Worm (Caenorhabditis elegans) whole organism, midembryonic: ENCODE measurements around the gene btb-9.

Experiments used
- T22C8.4 ChIP-seq: fragments of 200-800 bp; sonication (Bioruptor generic); IDR thresholded peaks from 2 replicates; pipeline ENCODE4 v1.3.6; 2022; ENCODE audit warnings: missing genetic modification characterization, missing compliant biosample characterization
- cog-1 ChIP-seq: sonication (generic microtip); optimal IDR thresholded peaks from 2 replicates; lab custom pipeline; 2016; ENCODE audit warnings: missing genetic modification characterization, missing compliant biosample characterization
- flt-1 ChIP-seq: fragments of 200-800 bp; sonication (Bioruptor generic); IDR thresholded peaks from 2 replicates; pipeline ENCODE4 v1.3.6; 2022; ENCODE audit warnings: missing genetic modification characterization, missing compliant biosample characterization
- klf-2 ChIP-seq: fragments of 200-800 bp; sonication (Bioruptor generic); conservative IDR thresholded peaks from 2 replicates; pipeline ENCODE4 v1.3.6; 2022; ENCODE audit warnings: missing genetic modification reagents, missing genetic modification characterization, missing compliant biosample characterization
- med-1 ChIP-seq: sonication (generic microtip); optimal IDR thresholded peaks from 2 replicates; lab custom pipeline; 2017; ENCODE audit warnings: missing genetic modification characterization, mild to moderate bottlenecking, missing compliant biosample characterization, antibody characterized with exemption, missing genetic modification reagents; ENCODE audit not compliant: insufficient read depth
- ref-1 ChIP-seq: fragments of 200-800 bp; sonication (Bioruptor generic); conservative IDR thresholded peaks from 2 replicates; pipeline ENCODE4 v1.3.6; 2022; ENCODE audit warnings: missing genetic modification reagents, missing genetic modification characterization, missing compliant biosample characterization
- tab-1 ChIP-seq: fragments of 200-800 bp; sonication (Bioruptor generic); IDR thresholded peaks from 2 replicates; pipeline ENCODE4 v1.3.6; 2022; ENCODE audit warnings: missing genetic modification characterization, missing compliant biosample characterization
- ztf-23 ChIP-seq: fragments of 200-800 bp; sonication (Bioruptor generic); IDR thresholded peaks from 2 replicates; pipeline ENCODE4 v1.3.6; 2022; ENCODE audit warnings: missing genetic modification reagents, missing genetic modification characterization, missing compliant biosample characterization
- ztf-29 ChIP-seq: fragments of 200-800 bp; sonication (Bioruptor generic); IDR thresholded peaks from 2 replicates; pipeline ENCODE4 v1.3.6; 2022; ENCODE audit warnings: missing genetic modification reagents, missing genetic modification characterization, missing compliant biosample characterization

btb-9 gene

DNA sequence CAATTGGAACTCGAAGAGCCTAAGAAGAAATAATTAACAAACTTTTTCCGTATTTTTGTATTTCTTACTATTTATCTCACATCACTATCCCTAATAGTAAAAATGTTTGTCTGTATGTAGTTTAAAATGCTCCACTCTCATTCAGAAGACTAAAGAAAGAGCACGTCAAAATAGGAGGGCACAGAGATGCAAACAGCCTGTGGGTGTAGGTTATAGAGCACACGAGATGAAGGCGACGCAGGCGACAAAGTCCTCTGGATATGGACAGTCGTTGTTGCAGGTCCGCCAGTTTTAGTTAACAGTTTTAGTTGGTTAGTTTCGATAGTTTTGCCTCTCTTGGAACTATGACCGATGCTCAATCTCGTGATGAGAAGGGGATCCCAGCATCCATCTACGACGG lies 3.6 kb downstream of the btb-9 start, which contains the start of gene ceh-82:
Gene ceh-82, plus strand, starts transcription at position 301 of the 400 bp plus-strand sequence.
- TF ChIP-seq med-1 (no peak), tab-1 (GFP tag; lab: Robert Waterston, UW) (no peak), flt-1 (no peak), ztf-29 (no peak), cog-1 (tag; lab: Kevin White, UChicago) (no peak), ztf-23 (GFP tag; lab: Robert Waterston, UW) (no peak), ref-1 (GFP tag; lab: Robert Waterston, UW) (no peak), klf-2 (GFP tag; lab: Robert Waterston, UW) (no peak), T22C8.4 (GFP tag; lab: Robert Waterston, UW) (no peak)

DNA sequence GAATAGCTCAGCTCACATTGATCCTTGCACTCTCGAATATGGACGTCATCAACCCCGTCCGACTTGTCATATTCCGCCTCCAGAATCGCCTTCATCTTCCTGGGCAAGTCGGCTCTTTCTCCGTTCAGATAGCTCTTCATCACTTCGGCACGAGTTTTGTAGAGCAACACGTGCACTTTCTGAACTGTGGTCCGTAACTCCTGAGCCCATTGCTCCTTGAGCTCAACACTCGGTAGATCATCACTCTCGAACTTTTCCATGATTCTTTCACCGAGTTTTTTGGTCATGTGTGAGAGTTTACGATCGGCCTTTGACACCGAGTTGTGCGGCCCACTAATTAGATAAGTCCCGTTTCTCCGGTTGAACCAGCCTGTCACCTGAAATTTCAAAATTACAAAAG lies 6.8 kb downstream of the btb-9 start:
- TF ChIP-seq ztf-29 (no peak), med-1 (no peak), ref-1 (GFP tag; lab: Robert Waterston, UW) (no peak), tab-1 (GFP tag; lab: Robert Waterston, UW) (no peak), flt-1 (no peak), klf-2 (GFP tag; lab: Robert Waterston, UW) (no peak), cog-1 (tag; lab: Kevin White, UChicago) (no peak), T22C8.4 (GFP tag; lab: Robert Waterston, UW) (no peak), ztf-23 (GFP tag; lab: Robert Waterston, UW) (no peak)

DNA sequence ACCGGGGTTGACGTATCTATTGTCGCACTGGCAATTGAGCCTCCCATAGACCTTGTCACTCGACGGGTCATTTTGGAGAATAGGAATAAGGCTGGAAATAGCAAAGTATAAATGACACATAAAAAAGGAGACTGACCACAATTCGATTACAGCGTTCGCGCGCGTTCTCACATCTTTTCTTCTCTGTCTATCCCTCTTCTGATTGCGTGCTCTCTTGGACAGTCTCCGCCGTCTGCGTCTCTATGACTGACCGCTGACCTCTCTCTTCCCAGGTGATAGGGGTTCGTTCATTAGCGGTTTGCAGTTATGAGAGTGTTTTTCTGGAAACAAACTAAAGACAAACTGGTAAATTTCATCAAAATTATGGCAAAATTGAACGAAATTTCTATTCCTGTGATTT lies 8.0 kb downstream of the btb-9 start, which contains the start of gene ceh-83:
Gene ceh-83, minus strand, starts transcription at position 181 of the 400 bp plus-strand sequence.
- TF ChIP-seq ref-1 (GFP tag; lab: Robert Waterston, UW) (no peak), ztf-23 (GFP tag; lab: Robert Waterston, UW) (no peak), cog-1 (tag; lab: Kevin White, UChicago) (no peak), klf-2 (GFP tag; lab: Robert Waterston, UW) (no peak), T22C8.4 (GFP tag; lab: Robert Waterston, UW) (no peak), med-1 (no peak), tab-1 (GFP tag; lab: Robert Waterston, UW) (no peak), flt-1 (no peak), ztf-29 (no peak)

- TF ChIP-seq T22C8.4 (GFP tag; lab: Robert Waterston, UW): no peak
- no peak for TF ChIP-seq cog-1 (tag; lab: Kevin White, UChicago)
- TF ChIP-seq klf-2 (GFP tag; lab: Robert Waterston, UW): no peak
- no peak for TF ChIP-seq flt-1
- TF ChIP-seq ztf-23 (GFP tag; lab: Robert Waterston, UW): no peak
- TF ChIP-seq ref-1 (GFP tag; lab: Robert Waterston, UW): no peak
- no peak for TF ChIP-seq tab-1 (GFP tag; lab: Robert Waterston, UW)
- no peak for TF ChIP-seq ztf-29
- no peak for TF ChIP-seq med-1
Measured at ce11 chrII:1738844-1739243, 10.5 kb downstream of the btb-9 start, which contains the start of the genes irld-9 and irld-33. TSS of gene irld-9 (minus strand) at chrII:1738944. TSS of gene irld-33 (plus strand) at chrII:1739052.

DNA sequence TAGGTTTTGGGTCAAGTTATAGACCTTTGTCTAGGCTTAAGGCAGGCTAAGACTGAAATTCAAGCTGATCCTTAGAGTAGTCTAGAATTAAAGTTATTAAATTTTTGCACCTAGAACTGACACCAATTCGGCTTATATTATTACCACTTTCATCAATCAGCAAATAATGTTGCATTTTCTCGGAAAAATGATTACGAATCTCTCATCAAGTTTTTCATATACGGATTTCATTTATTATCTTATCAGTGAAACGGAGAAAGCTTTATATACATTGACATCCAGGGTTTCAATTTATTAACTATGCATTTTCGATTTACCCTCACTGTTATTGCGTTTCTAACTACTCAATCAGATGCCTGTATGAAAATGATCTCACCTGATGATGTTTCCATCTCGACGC lies 12.9 kb downstream of the btb-9 start, which contains the start of gene K07G6.1:
Gene K07G6.1, plus strand, starts transcription at position 301 of the 400 bp plus-strand sequence.
- TF ChIP-seq flt-1 (no peak), tab-1 (GFP tag; lab: Robert Waterston, UW) (no peak), klf-2 (GFP tag; lab: Robert Waterston, UW) (no peak), ztf-29 (no peak), cog-1 (tag; lab: Kevin White, UChicago) (no peak), ztf-23 (GFP tag; lab: Robert Waterston, UW) (no peak), ref-1 (GFP tag; lab: Robert Waterston, UW) (no peak), T22C8.4 (GFP tag; lab: Robert Waterston, UW) (no peak), med-1 (no peak)

- TF ChIP-seq T22C8.4 (GFP tag; lab: Robert Waterston, UW) (no peak), tab-1 (GFP tag; lab: Robert Waterston, UW) (no peak), med-1 (no peak), cog-1 (tag; lab: Kevin White, UChicago) (no peak), ref-1 (GFP tag; lab: Robert Waterston, UW) (no peak), ztf-23 (GFP tag; lab: Robert Waterston, UW) (no peak), ztf-29 (no peak), flt-1 (no peak), klf-2 (GFP tag; lab: Robert Waterston, UW) (no peak)
Measured at ce11 chrII:1742535-1742934, 14.2 kb downstream of the btb-9 start, which contains the start of gene F36H5.12. TSS of gene F36H5.12 (plus strand) at chrII:1742835.

DNA sequence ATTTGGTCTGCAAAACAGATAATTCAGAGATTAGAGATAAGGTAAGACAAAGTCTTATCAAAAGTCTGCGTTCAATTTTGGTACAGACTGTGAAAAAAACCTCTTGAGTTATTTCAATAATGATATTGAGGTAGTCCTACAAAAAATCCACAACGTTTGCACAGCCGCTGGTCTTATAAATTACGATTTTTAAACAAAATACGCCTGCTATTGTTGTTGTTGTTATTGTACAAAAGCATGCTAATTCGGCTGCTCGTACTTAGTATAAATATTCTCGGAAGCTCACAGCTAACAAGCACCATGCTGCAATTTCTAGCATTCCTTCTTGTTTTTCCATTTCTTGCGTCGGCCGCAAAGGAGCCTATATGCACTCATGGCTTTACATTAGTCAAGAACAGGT lies 15.9 kb downstream of the btb-9 start, which contains the start of gene clec-19:
Gene clec-19, plus strand, starts transcription at position 301 of the 400 bp plus-strand sequence.
- no peak for TF ChIP-seq klf-2 (GFP tag; lab: Robert Waterston, UW)

- TF ChIP-seq klf-2 (GFP tag; lab: Robert Waterston, UW) (no peak), ref-1 (GFP tag; lab: Robert Waterston, UW) (no peak), ztf-29 (no peak), med-1 (no peak), ztf-23 (GFP tag; lab: Robert Waterston, UW) (no peak), flt-1 (no peak), cog-1 (tag; lab: Kevin White, UChicago) (no peak), tab-1 (GFP tag; lab: Robert Waterston, UW) (no peak), T22C8.4 (GFP tag; lab: Robert Waterston, UW) (no peak)
Measured at ce11 chrII:1750413-1750812, 22.1 kb downstream of the btb-9 start, which contains the start of the genes F36H5.13 and F36H5.8. TSS of gene F36H5.13 (minus strand) at chrII:1750513. TSS of gene F36H5.8 (minus strand) at chrII:1750686.

ce11 chrII:1752990-1753389 lies 24.7 kb downstream of the btb-9 start, which contains the start of gene F36H5.9:
TSS of gene F36H5.9 (minus strand) at chrII:1753090.
- no peak for TF ChIP-seq klf-2 (GFP tag; lab: Robert Waterston, UW)
- no peak for TF ChIP-seq ztf-29
- TF ChIP-seq T22C8.4 (GFP tag; lab: Robert Waterston, UW): no peak
- no peak for TF ChIP-seq ztf-23 (GFP tag; lab: Robert Waterston, UW)
- TF ChIP-seq med-1: no peak
- no peak for TF ChIP-seq flt-1
- TF ChIP-seq tab-1 (GFP tag; lab: Robert Waterston, UW): no peak
- no peak for TF ChIP-seq cog-1 (tag; lab: Kevin White, UChicago)

ce11 chrII:1756072-1756471 lies 27.8 kb downstream of the btb-9 start, which contains the start of gene F36H5.17:
TSS of gene F36H5.17 (minus strand) at chrII:1756172.
- TF ChIP-seq cog-1 (tag; lab: Kevin White, UChicago) (no peak), T22C8.4 (GFP tag; lab: Robert Waterston, UW) (no peak), klf-2 (GFP tag; lab: Robert Waterston, UW) (no peak), tab-1 (GFP tag; lab: Robert Waterston, UW) (no peak), ref-1 (GFP tag; lab: Robert Waterston, UW) (no peak), ztf-29 (no peak)
